Worm (Caenorhabditis elegans): Measurements from ENCODE around the gene T25F10.3.
A peak's percentile ranks its signal among the peaks of the same experiment; 100 is the strongest.

T25F10.3 gene

DNA sequence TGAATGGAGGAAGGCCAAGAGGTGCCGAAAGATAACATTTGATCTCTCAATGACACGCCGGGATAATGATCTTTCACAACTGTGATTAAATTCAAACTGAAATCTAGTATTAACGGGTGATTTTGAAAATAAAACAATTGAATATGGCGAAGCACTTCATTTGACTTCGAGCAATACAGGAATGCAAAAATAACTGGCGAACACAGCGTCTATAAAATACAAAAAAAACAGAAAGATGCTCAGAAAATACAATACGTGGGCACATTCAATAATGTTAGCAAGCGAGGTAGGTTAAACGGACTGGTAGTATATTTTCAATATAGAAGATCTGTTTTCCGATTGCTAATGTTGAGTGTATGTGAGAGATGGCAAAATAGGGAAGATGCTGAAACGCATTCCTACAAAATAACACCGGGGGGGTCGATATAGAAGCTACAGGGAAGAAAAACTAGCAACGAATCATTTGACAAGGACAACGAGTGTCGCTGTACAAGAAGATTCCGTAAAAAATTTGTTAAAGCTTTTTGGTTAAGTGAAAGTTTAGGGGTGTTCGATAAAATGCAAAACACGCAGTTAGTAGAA, 38.3 kb downstream of the T25F10.3 start (continued):
- no peak for TF ChIP-seq ztf-6 (GFP tag; IDR thresholded peaks at IDR 0.05)
- peak; percentile 65; the same call in 1 of the 2 replicates for TF ChIP-seq attf-6 (GFP tag; IDR thresholded peaks at IDR 0.05)
- peak; percentile 3 for TF ChIP-seq madf-8 (GFP tag; conservative IDR thresholded peaks at IDR 0.05)
- TF ChIP-seq lin-54 (GFP tag; optimal IDR thresholded peaks at IDR 0.05) = peak; percentile 46
- no peak for TF ChIP-seq Y67H2A.10 (GFP tag; conservative IDR thresholded peaks at IDR 0.05)
- peak; percentile 45 for TF ChIP-seq D2030.7 (GFP tag; IDR thresholded peaks at IDR 0.05)
- TF ChIP-seq die-1 (tag; optimal IDR thresholded peaks at IDR 0.05) = peak; percentile 34
- no peak for TF ChIP-seq mel-28 (tag; optimal IDR thresholded peaks at IDR 0.05; ENCODE audit: borderline replicate concordance)
- TF ChIP-seq lsl-1 (GFP tag; optimal IDR thresholded peaks at IDR 0.05) = peak; percentile 57
- TF ChIP-seq fkh-3 (tag; optimal IDR thresholded peaks at IDR 0.05) = no peak
- TF ChIP-seq tlf-1 (GFP tag; optimal IDR thresholded peaks at IDR 0.05) = peak; percentile 75
- TF ChIP-seq hrde-1 (tag; optimal IDR thresholded peaks at IDR 0.05; ENCODE audit: borderline replicate concordance) = peak; percentile 32
- TF ChIP-seq efl-1 (GFP tag; optimal IDR thresholded peaks at IDR 0.05) = no peak
- no peak for TF ChIP-seq nhr-90 (tag; optimal IDR thresholded peaks at IDR 0.05)
- TF ChIP-seq dpl-1 (GFP tag; optimal IDR thresholded peaks at IDR 0.05) = no peak
- TF ChIP-seq tbp1 (GFP tag; optimal IDR thresholded peaks at IDR 0.05) = peak; percentile 32
- no peak for TF ChIP-seq cebp-2 (GFP tag; IDR thresholded peaks at IDR 0.05)
- no peak for TF ChIP-seq F23B12.7 (tag; optimal IDR thresholded peaks at IDR 0.05; ENCODE audit: insufficient read depth)
- no peak for TF ChIP-seq bed-2 (GFP tag; IDR thresholded peaks at IDR 0.05)
- no peak for TF ChIP-seq F37B4.10 (GFP tag; IDR thresholded peaks at IDR 0.05)
- no peak for TF ChIP-seq madf-10 (tag; optimal IDR thresholded peaks at IDR 0.05)
- TF ChIP-seq lin-35 (GFP tag; optimal IDR thresholded peaks at IDR 0.05) = no peak
- no peak for TF ChIP-seq F10E7.11 (tag; optimal IDR thresholded peaks at IDR 0.05)
- no peak for TF ChIP-seq Y56A3A.18 (GFP tag; IDR thresholded peaks at IDR 0.05)
- peak; percentile 22 for TF ChIP-seq ztf-18 (tag; optimal IDR thresholded peaks at IDR 0.05)
- TF ChIP-seq F57A8.1 (GFP tag; optimal IDR thresholded peaks at IDR 0.05) = no peak
- no peak for TF ChIP-seq ama-1 (optimal IDR thresholded peaks at IDR 0.05)
- peak in 1 of 2 experiments; percentile 69 for TF ChIP-seq ama-1 (GFP tag; optimal IDR thresholded peaks at IDR 0.05)
- no peak for TF ChIP-seq sea-2 (GFP tag; IDR thresholded peaks at IDR 0.05)
- no peak for TF ChIP-seq nfya-2 (GFP tag; IDR thresholded peaks at IDR 0.05)

DNA sequence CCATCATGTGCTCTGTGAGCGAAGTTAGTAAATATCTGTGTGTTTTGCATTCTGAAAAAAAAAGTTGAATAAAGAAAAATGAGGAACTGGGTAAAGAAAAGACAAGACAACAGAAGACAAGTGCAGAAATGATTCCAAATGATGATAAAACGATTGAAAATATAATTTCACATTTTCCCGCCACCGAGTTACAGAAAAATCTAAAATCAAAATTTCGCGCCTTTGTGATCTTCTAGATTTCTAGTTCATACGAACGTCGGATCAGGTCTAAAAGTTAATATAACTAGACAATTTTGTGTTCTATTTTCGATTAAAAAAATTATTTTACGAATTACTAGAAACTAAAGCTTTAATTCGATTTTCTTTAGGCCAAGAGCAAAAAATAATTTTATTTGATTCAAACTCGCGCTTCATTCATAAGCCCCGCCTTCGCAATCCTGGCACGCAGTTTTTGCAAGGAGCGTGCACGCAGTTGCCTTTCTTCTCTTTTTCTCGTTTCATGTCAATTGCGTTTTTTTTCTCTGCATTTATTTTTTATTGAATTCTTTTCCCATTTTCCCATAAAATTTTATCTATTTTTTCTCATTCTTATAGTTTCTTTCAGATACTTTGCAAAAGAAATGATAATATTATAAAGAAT, 40.1 kb downstream of the T25F10.3 start, which contains the start of the genes spn-4 and spe-39:
TSS of gene spn-4 (minus strand) at position 51 of the 640 bp plus-strand sequence.
TSS of gene spe-39 (plus strand) at position 599 of the 640 bp plus-strand sequence.
- TF ChIP-seq ceh-27 (GFP tag; optimal IDR thresholded peaks at IDR 0.05) (peak; percentile 28), xnd-1 (tag; optimal IDR thresholded peaks at IDR 0.05) (peak; percentile 96), Y95B8A.8 (GFP tag; IDR thresholded peaks at IDR 0.05) (0 out of 2 replicates have a peak, but pooled peaks have one; percentile 14), mxl-1 (tag; optimal IDR thresholded peaks at IDR 0.05) (no peak), gei-17 (GFP tag; optimal IDR thresholded peaks at IDR 0.05) (no peak), hlh-12 (tag; optimal IDR thresholded peaks at IDR 0.05) (no peak), aptf-2 (GFP tag; conservative IDR thresholded peaks at IDR 0.05) (no peak), attf-3 (GFP tag; conservative IDR thresholded peaks at IDR 0.05) (no peak), rec-8 (tag; optimal IDR thresholded peaks at IDR 0.05) (peak in 1 of 2 experiments; percentile 4), unc-130 (GFP tag; optimal IDR thresholded peaks at IDR 0.05) (peak; percentile 70), F23B12.7 (tag; optimal IDR thresholded peaks at IDR 0.05; ENCODE audit: insufficient read depth) (no peak), lag-1 (GFP tag; IDR thresholded peaks at IDR 0.05) (no peak), ZK185.1 (tag; optimal IDR thresholded peaks at IDR 0.05; ENCODE audit: poor library complexity, severe bottlenecking) (peak; percentile 78), dpff-1 (tag; optimal IDR thresholded peaks at IDR 0.05) (no peak), K12H6.12 (tag; optimal IDR thresholded peaks at IDR 0.05) (no peak), snpc-4 (GFP tag; optimal IDR thresholded peaks at IDR 0.05) (no peak), snpc-4 (tag; optimal IDR thresholded peaks at IDR 0.05) (peak in 2 of 4 experiments; percentile 50 to 55), akir-1 (GFP tag; optimal IDR thresholded peaks at IDR 0.05) (no peak), B0019.2 (GFP tag; conservative IDR thresholded peaks at IDR 0.05) (peak; percentile 72), lin-35 (GFP tag; optimal IDR thresholded peaks at IDR 0.05) (peak; percentile 40 to 83 (median 47)), nfya-2 (GFP tag; IDR thresholded peaks at IDR 0.05) (no peak)

Measured in whole organism, young adult.